Fruit fly (Drosophila melanogaster): Measurements from ENCODE around the gene CG14137.

CG14137 gene

dm6 chr3L:11599965-11600420, at the start of gene CG14137, which contains the start of gene CG46394:
Gene CG14137, minus strand, starts transcription at chr3L:11600065.
Gene CG46394, plus strand, starts transcription at chr3L:11600370.
- TF ChIP-seq CG12768 (GFP tag; optimal IDR thresholded peaks at IDR 0.05) (no peak), Crg-1 (GFP tag; optimal IDR thresholded peaks at IDR 0.05) (no peak), kay (GFP tag; ENCODE audit: borderline replicate concordance) (no peak), CG7101 (tag; optimal IDR thresholded peaks at IDR 0.05) (no peak), Mnt (GFP tag; optimal IDR thresholded peaks at IDR 0.05) (no peak), Clk (GFP tag; optimal IDR thresholded peaks at IDR 0.05) (no peak), CG5204 (GFP tag; optimal IDR thresholded peaks at IDR 0.05) (no peak), CG1620 (GFP tag; optimal IDR thresholded peaks at IDR 0.05) (no peak), Hr96 (GFP tag; optimal IDR thresholded peaks at IDR 0.05) (no peak), tj (GFP tag; optimal IDR thresholded peaks at IDR 0.05) (no peak), CG7045 (GFP tag; optimal IDR thresholded peaks at IDR 0.05) (no peak), pad (GFP tag; optimal IDR thresholded peaks at IDR 0.05) (no peak), CG11617 (GFP tag; optimal IDR thresholded peaks at IDR 0.05) (no peak), cic (GFP tag; optimal IDR thresholded peaks at IDR 0.05) (no peak)

dm6 chr3L:11648410-11648809, 48.5 kb upstream of the CG14137 start, which contains the start of the genes RIOK1 and Polr3H:
Gene RIOK1, minus strand, starts transcription at chr3L:11648474.
Gene Polr3H, plus strand, starts transcription at chr3L:11648756.
- TF ChIP-seq CG11617 (GFP tag; optimal IDR thresholded peaks at IDR 0.05) = peak; percentile 72
- TF ChIP-seq kay (GFP tag; ENCODE audit: borderline replicate concordance) = no peak
- TF ChIP-seq Hr96 (GFP tag; optimal IDR thresholded peaks at IDR 0.05) = peak; percentile 59
- peak; percentile 53 for TF ChIP-seq CG7101 (tag; optimal IDR thresholded peaks at IDR 0.05)
- TF ChIP-seq Clk (GFP tag; optimal IDR thresholded peaks at IDR 0.05) = peak; percentile 27
- TF ChIP-seq CG33017 (tag; optimal IDR thresholded peaks at IDR 0.05) = no peak
- TF ChIP-seq CG1620 (GFP tag; optimal IDR thresholded peaks at IDR 0.05) = peak; percentile 60
- TF ChIP-seq Mnt (GFP tag; optimal IDR thresholded peaks at IDR 0.05) = peak; percentile 99
- peak; percentile 57 for TF ChIP-seq CG5204 (GFP tag; optimal IDR thresholded peaks at IDR 0.05)
- no peak for TF ChIP-seq cnc (optimal IDR thresholded peaks at IDR 0.05)
- peak; percentile 27 for TF ChIP-seq CG7045 (GFP tag; optimal IDR thresholded peaks at IDR 0.05)
- TF ChIP-seq ovo (GFP tag; optimal IDR thresholded peaks at IDR 0.05) = no peak
- peak; percentile 76 for TF ChIP-seq bab1 (GFP tag; optimal IDR thresholded peaks at IDR 0.05)
- TF ChIP-seq cic (GFP tag; optimal IDR thresholded peaks at IDR 0.05) = no peak
- peak; percentile 52 for TF ChIP-seq CG12768 (GFP tag; optimal IDR thresholded peaks at IDR 0.05)
- TF ChIP-seq tj (GFP tag; optimal IDR thresholded peaks at IDR 0.05) = peak; percentile 11
- peak; percentile 67 for TF ChIP-seq CG14711 (tag; optimal IDR thresholded peaks at IDR 0.05)
- peak; percentile 35 for TF ChIP-seq toe (GFP tag; optimal IDR thresholded peaks at IDR 0.05)
- peak; percentile 17 for TF ChIP-seq pad (GFP tag; optimal IDR thresholded peaks at IDR 0.05)
- peak; percentile 56 for TF ChIP-seq Crg-1 (GFP tag; optimal IDR thresholded peaks at IDR 0.05)

dm6 chr3L:11645933-11646332, 46.1 kb upstream of the CG14137 start, which contains the start of gene CG6071:
Gene CG6071, minus strand, starts transcription at chr3L:11646033.
- no peak for TF ChIP-seq CG7045 (GFP tag; optimal IDR thresholded peaks at IDR 0.05)
- TF ChIP-seq bab1 (GFP tag; optimal IDR thresholded peaks at IDR 0.05) = no peak
- no peak for TF ChIP-seq ovo (GFP tag; optimal IDR thresholded peaks at IDR 0.05)
- no peak for TF ChIP-seq Hr96 (GFP tag; optimal IDR thresholded peaks at IDR 0.05)
- TF ChIP-seq Crg-1 (GFP tag; optimal IDR thresholded peaks at IDR 0.05) = no peak
- TF ChIP-seq Mnt (GFP tag; optimal IDR thresholded peaks at IDR 0.05) = no peak
- TF ChIP-seq kay (GFP tag; ENCODE audit: borderline replicate concordance) = no peak
- no peak for TF ChIP-seq CG1620 (GFP tag; optimal IDR thresholded peaks at IDR 0.05)
- no peak for TF ChIP-seq cnc (optimal IDR thresholded peaks at IDR 0.05)
- TF ChIP-seq CG5204 (GFP tag; optimal IDR thresholded peaks at IDR 0.05) = no peak
- TF ChIP-seq CG11617 (GFP tag; optimal IDR thresholded peaks at IDR 0.05) = no peak
- TF ChIP-seq toe (GFP tag; optimal IDR thresholded peaks at IDR 0.05) = no peak
- no peak for TF ChIP-seq pad (GFP tag; optimal IDR thresholded peaks at IDR 0.05)
- no peak for TF ChIP-seq Clk (GFP tag; optimal IDR thresholded peaks at IDR 0.05)
- no peak for TF ChIP-seq CG12768 (GFP tag; optimal IDR thresholded peaks at IDR 0.05)
- TF ChIP-seq CG7101 (tag; optimal IDR thresholded peaks at IDR 0.05) = no peak
- no peak for TF ChIP-seq CG33017 (tag; optimal IDR thresholded peaks at IDR 0.05)

dm6 chr3L:11636829-11637228, 37.0 kb upstream of the CG14137 start:
- TF ChIP-seq CG33017 (tag; optimal IDR thresholded peaks at IDR 0.05) (no peak), CG5204 (GFP tag; optimal IDR thresholded peaks at IDR 0.05) (no peak), cnc (optimal IDR thresholded peaks at IDR 0.05) (no peak), kay (GFP tag; ENCODE audit: borderline replicate concordance) (peak; percentile 43)

- no peak for TF ChIP-seq Clk (GFP tag; optimal IDR thresholded peaks at IDR 0.05)
- TF ChIP-seq tj (GFP tag; optimal IDR thresholded peaks at IDR 0.05) = no peak
- no peak for TF ChIP-seq toe (GFP tag; optimal IDR thresholded peaks at IDR 0.05)
- TF ChIP-seq cnc (optimal IDR thresholded peaks at IDR 0.05) = no peak
- TF ChIP-seq CG5204 (GFP tag; optimal IDR thresholded peaks at IDR 0.05) = no peak
- no peak for TF ChIP-seq Crg-1 (GFP tag; optimal IDR thresholded peaks at IDR 0.05)
These were observed 34.7 kb upstream of the CG14137 start for dm6 chr3L:11634551-11634950.

- peak; percentile 1 for TF ChIP-seq CG12768 (GFP tag; optimal IDR thresholded peaks at IDR 0.05)
- TF ChIP-seq kay (GFP tag; ENCODE audit: borderline replicate concordance) = peak; percentile 18
- TF ChIP-seq tj (GFP tag; optimal IDR thresholded peaks at IDR 0.05) = peak; percentile 40
- no peak for TF ChIP-seq cnc (optimal IDR thresholded peaks at IDR 0.05)
These were observed 31.2 kb upstream of the CG14137 start, which contains the start of gene CG32091 for dm6 chr3L:11631092-11631491. Gene CG32091, plus strand, starts transcription at chr3L:11631392.

dm6 chr3L:11630684-11631083, 30.8 kb upstream of the CG14137 start:
- no peak for TF ChIP-seq toe (GFP tag; optimal IDR thresholded peaks at IDR 0.05)
- no peak for TF ChIP-seq Hr96 (GFP tag; optimal IDR thresholded peaks at IDR 0.05)
- TF ChIP-seq cic (GFP tag; optimal IDR thresholded peaks at IDR 0.05) = no peak
- no peak for TF ChIP-seq ovo (GFP tag; optimal IDR thresholded peaks at IDR 0.05)
- no peak for TF ChIP-seq Crg-1 (GFP tag; optimal IDR thresholded peaks at IDR 0.05)
- TF ChIP-seq tj (GFP tag; optimal IDR thresholded peaks at IDR 0.05) = no peak
- no peak for TF ChIP-seq CG7045 (GFP tag; optimal IDR thresholded peaks at IDR 0.05)
- TF ChIP-seq pad (GFP tag; optimal IDR thresholded peaks at IDR 0.05) = no peak
- no peak for TF ChIP-seq CG33017 (tag; optimal IDR thresholded peaks at IDR 0.05)
- no peak for TF ChIP-seq Clk (GFP tag; optimal IDR thresholded peaks at IDR 0.05)
- peak; percentile 32 for TF ChIP-seq CG14711 (tag; optimal IDR thresholded peaks at IDR 0.05)
- no peak for TF ChIP-seq bab1 (GFP tag; optimal IDR thresholded peaks at IDR 0.05)
- no peak for TF ChIP-seq cnc (optimal IDR thresholded peaks at IDR 0.05)
- TF ChIP-seq CG7101 (tag; optimal IDR thresholded peaks at IDR 0.05) = peak; percentile 5
- TF ChIP-seq CG5204 (GFP tag; optimal IDR thresholded peaks at IDR 0.05) = no peak
- no peak for TF ChIP-seq CG11617 (GFP tag; optimal IDR thresholded peaks at IDR 0.05)
- no peak for TF ChIP-seq CG1620 (GFP tag; optimal IDR thresholded peaks at IDR 0.05)
- no peak for TF ChIP-seq CG12768 (GFP tag; optimal IDR thresholded peaks at IDR 0.05)
- peak; percentile 13 for TF ChIP-seq Mnt (GFP tag; optimal IDR thresholded peaks at IDR 0.05)
- TF ChIP-seq kay (GFP tag; ENCODE audit: borderline replicate concordance) = peak; percentile 70
